Worm (Caenorhabditis elegans) whole organism, L4/young adult: ENCODE results near the gene srg-5.

Experiments
- dao-5 ChIP-seq: sonication (generic microtip); optimal IDR thresholded peaks from 2 replicates; lab custom pipeline; 2016; ENCODE audit warnings: missing genotype, missing genetic modification characterization, moderate library complexity, missing compliant biosample characterization
- him-1 ChIP-seq: sonication (generic microtip); optimal IDR thresholded peaks from 2 replicates; lab custom pipeline; 2016; ENCODE audit warnings: missing genotype, missing genetic modification reagents, missing genetic modification characterization, missing compliant biosample characterization

DNA sequence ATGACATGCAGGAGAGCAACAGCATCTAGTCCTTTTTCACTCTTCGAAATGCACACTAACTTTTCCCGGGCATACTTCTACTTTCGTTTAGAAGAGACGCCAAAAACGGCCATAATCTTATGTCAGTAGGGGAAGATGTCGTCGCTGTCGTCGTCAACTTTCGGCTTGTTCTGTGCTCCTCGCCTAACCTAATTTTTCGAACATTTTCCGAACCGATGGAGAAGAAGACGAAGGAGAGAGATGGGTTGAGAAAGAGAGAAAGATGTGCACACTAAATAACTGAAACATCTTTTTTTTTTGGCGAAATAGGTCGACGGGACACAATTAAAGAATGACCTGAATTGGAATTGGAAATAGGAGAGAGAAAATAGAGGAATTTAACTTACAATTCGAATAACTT, 46.0 kb upstream of the srg-5 start:
- TF ChIP-seq him-1 (tag; lab: Kevin White, UChicago) (no peak), dao-5 (no peak)
